Fruit fly (Drosophila melanogaster) whole organism, pupa: ENCODE results near the gene ort.

ENCODE experiments used
- CG10348 ChIP-seq: fragments of 200-800 bp; sonication (Bioruptor generic); IDR thresholded peaks from 2 replicates; pipeline ENCODE4 v1.3.6; 2022; ENCODE audit warnings: missing biosample characterization, missing genetic modification characterization
- CG32121 ChIP-seq: fragments of 200-800 bp; sonication (Bioruptor generic); IDR thresholded peaks from 2 replicates; pipeline ENCODE4 v1.3.6; 2022; ENCODE audit warnings: missing biosample characterization, missing genetic modification characterization
- EcR ChIP-seq: fragments of 200-800 bp; sonication (Bioruptor generic); optimal IDR thresholded peaks from 3 replicates; lab custom pipeline; 2019; ENCODE audit warnings: missing biosample characterization, missing genetic modification characterization, mild to moderate bottlenecking, moderate library complexity, missing genetic modification reagents
- Pif1B ChIP-seq: fragments of 200-800 bp; sonication (Bioruptor generic); optimal IDR thresholded peaks from 3 replicates; lab custom pipeline; 2016; ENCODE audit warnings: missing biosample characterization, missing genetic modification characterization
- Snoo ChIP-seq: fragments of 200-800 bp; sonication (Bioruptor generic); optimal IDR thresholded peaks from 3 replicates; lab custom pipeline; 2017; ENCODE audit warnings: missing biosample characterization, mild to moderate bottlenecking, missing genetic modification characterization, inconsistent platforms
- rn ChIP-seq: fragments of 200-800 bp; sonication (Bioruptor generic); IDR thresholded peaks from 2 replicates; pipeline ENCODE4 v1.3.6; 2022; ENCODE audit warnings: missing biosample characterization, missing genetic modification characterization

DNA sequence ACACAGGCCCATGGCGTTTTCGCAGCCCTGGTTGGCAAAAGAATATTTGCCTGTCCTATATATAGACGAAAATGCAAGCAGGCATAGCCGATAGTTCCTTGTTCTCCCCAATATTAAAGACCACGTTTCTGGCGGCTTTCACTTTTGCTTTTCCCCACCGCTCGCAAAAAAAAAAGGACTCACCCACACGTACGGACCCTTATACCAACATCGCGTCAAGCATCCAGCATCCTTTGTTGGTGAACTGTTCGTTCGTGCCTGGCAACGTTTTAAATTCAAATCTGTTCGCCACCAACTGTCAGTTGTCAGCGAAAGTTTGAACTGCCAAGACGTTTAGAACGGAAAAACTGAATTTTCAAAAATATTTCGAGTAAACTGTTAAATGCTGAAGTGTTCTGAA, at the start of gene ort:
- TF ChIP-seq CG10348 (GFP tag; lab: Robert Waterston, UW) (no peak), Snoo (tag; lab: Kevin White, UChicago) (no peak), EcR (no peak), rn (GFP tag; lab: Robert Waterston, UW) (no peak), CG32121 (GFP tag; lab: Robert Waterston, UW) (no peak), Pif1B (GFP tag; lab: Kevin White, UChicago) (no peak)
